Worm (Caenorhabditis elegans) whole organism, dauer: ENCODE data around the gene gpd-3.

Source experiments
- unc-62 ChIP-seq: sonication (generic microtip); optimal IDR thresholded peaks from 2 replicates; lab custom pipeline; 2017; ENCODE audit warnings: missing biosample characterization, missing genetic modification reagents, missing genetic modification characterization

Gene gpd-3

ce11 chrX:3118596-3119287 is 5.6 kb upstream of the gpd-3 start:
- no peak for TF ChIP-seq unc-62 (GFP tag; lab: Kevin White, UChicago)

- TF ChIP-seq unc-62 (GFP tag; lab: Kevin White, UChicago) = no peak
These were observed 4.1 kb upstream of the gpd-3 start for ce11 chrX:3117204-3117603.

- TF ChIP-seq unc-62 (GFP tag; lab: Kevin White, UChicago) = no peak
These were observed 3.1 kb upstream of the gpd-3 start, which contains the start of gene mai-1 for ce11 chrX:3116033-3116876. TSS of gene mai-1 (minus strand) at chrX:3116589.

ce11 chrX:3115134-3116032 is 2.2 kb upstream of the gpd-3 start:
- no peak for TF ChIP-seq unc-62 (GFP tag; lab: Kevin White, UChicago)

ce11 chrX:3114306-3115133 is 1.4 kb upstream of the gpd-3 start, which contains the start of gene gpd-2:
TSS of gene gpd-2 (minus strand) at chrX:3114689.
- TF ChIP-seq unc-62 (GFP tag; lab: Kevin White, UChicago) = no peak

ce11 chrX:3111687-3112086 is 1.5 kb downstream of the gpd-3 start:
- no peak for TF ChIP-seq unc-62 (GFP tag; lab: Kevin White, UChicago)

ce11 chrX:3111066-3111465 is 2.1 kb downstream of the gpd-3 start:
- TF ChIP-seq unc-62 (GFP tag; lab: Kevin White, UChicago) = no peak

- no peak for TF ChIP-seq unc-62 (GFP tag; lab: Kevin White, UChicago)
These were observed 2.6 kb downstream of the gpd-3 start, which contains the start of gene gpcp-1 for ce11 chrX:3110576-3110975. TSS of gene gpcp-1 (minus strand) at chrX:3110628.

- no peak for TF ChIP-seq unc-62 (GFP tag; lab: Kevin White, UChicago)
These were observed 4.5 kb downstream of the gpd-3 start for ce11 chrX:3108603-3109002.

- TF ChIP-seq unc-62 (GFP tag; lab: Kevin White, UChicago) = no peak
These were observed 7.0 kb downstream of the gpd-3 start, which contains the start of gene K10B3.5 for ce11 chrX:3106137-3106536. TSS of gene K10B3.5 (minus strand) at chrX:3106479.

- TF ChIP-seq unc-62 (GFP tag; lab: Kevin White, UChicago) = no peak
These were observed 10.3 kb downstream of the gpd-3 start for ce11 chrX:3102817-3103216.

- no peak for TF ChIP-seq unc-62 (GFP tag; lab: Kevin White, UChicago)
These were observed 11.0 kb downstream of the gpd-3 start, which contains the start of gene ztf-13 for ce11 chrX:3102165-3102564. TSS of gene ztf-13 (minus strand) at chrX:3102175.

ce11 chrX:3101562-3101961 is 11.6 kb downstream of the gpd-3 start:
- TF ChIP-seq unc-62 (GFP tag; lab: Kevin White, UChicago) = no peak

ce11 chrX:3099832-3100231 is 13.3 kb downstream of the gpd-3 start, which contains the start of gene sec-3:
TSS of gene sec-3 (minus strand) at chrX:3099852.
- TF ChIP-seq unc-62 (GFP tag; lab: Kevin White, UChicago) = no peak
